Worm (Caenorhabditis elegans): ENCODE data around the gene ugt-10.

Gene ugt-10

DNA sequence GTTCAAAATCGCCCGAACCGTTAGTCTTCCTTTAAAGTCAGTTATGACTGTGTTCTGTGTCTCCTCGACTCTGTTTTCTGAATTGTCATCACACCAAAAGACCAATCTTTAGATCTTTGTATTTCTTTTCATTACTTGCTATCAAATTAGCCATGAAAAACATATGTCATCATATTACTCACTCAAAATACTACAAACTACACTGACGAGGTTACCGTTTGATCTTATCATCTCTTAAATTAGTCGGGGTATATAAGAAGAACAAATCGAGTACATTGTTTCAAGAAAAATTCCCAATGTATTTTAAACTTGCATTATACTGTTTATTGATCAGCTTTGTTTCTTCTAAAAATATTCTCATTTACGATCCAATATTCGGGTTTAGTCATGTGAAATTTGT is 8.7 kb upstream of the ugt-10 start, which contains the start of gene ugt-13 (continued):
- TF ChIP-seq nhr-102 (tag; optimal IDR thresholded peaks at IDR 0.05), result peak; percentile 33
- no peak for TF ChIP-seq ceh-32 (tag; optimal IDR thresholded peaks at IDR 0.05; ENCODE audit: poor library complexity)
- no peak for TF ChIP-seq lin-29 (GFP tag; IDR thresholded peaks at IDR 0.05)
- no peak for TF ChIP-seq ceh-82 (tag; optimal IDR thresholded peaks at IDR 0.05)
- TF ChIP-seq zip-2 (tag; optimal IDR thresholded peaks at IDR 0.05), result no peak
- TF ChIP-seq dmd-9 (GFP tag; IDR thresholded peaks at IDR 0.05), result no peak
- TF ChIP-seq ceh-44 (GFP tag; IDR thresholded peaks at IDR 0.05), result no peak
- TF ChIP-seq ZK337.2 (GFP tag; IDR thresholded peaks at IDR 0.05), result no peak
- peak; percentile 61 for TF ChIP-seq mep-1 (tag; optimal IDR thresholded peaks at IDR 0.05)
- no peak for TF ChIP-seq vab-7 (GFP tag; IDR thresholded peaks at IDR 0.05)

- TF ChIP-seq nhr-42 (GFP tag; IDR thresholded peaks at IDR 0.05), result no peak
- TF ChIP-seq nhr-28 (tag; optimal IDR thresholded peaks at IDR 0.05), result peak; percentile 88
- TF ChIP-seq duxl-1 (tag; optimal IDR thresholded peaks at IDR 0.05; ENCODE audit: poor library complexity), result no peak
Measured at ce11 chrV:4905953-4906352, 6.0 kb upstream of the ugt-10 start, which contains the start of gene ugt-14. ugt-14 (plus strand) TSS chrV:4906253.

ce11 chrV:4903696-4904095 is 3.8 kb upstream of the ugt-10 start, which contains the start of gene ugt-8:
ugt-8 (plus strand) TSS chrV:4903930.
- TF ChIP-seq nhr-28 (tag; optimal IDR thresholded peaks at IDR 0.05) (peak; percentile 100), mdl-1 (tag; optimal IDR thresholded peaks at IDR 0.05) (peak in 1 of 2 experiments; percentile 0), zip-2 (tag; optimal IDR thresholded peaks at IDR 0.05) (no peak)

DNA sequence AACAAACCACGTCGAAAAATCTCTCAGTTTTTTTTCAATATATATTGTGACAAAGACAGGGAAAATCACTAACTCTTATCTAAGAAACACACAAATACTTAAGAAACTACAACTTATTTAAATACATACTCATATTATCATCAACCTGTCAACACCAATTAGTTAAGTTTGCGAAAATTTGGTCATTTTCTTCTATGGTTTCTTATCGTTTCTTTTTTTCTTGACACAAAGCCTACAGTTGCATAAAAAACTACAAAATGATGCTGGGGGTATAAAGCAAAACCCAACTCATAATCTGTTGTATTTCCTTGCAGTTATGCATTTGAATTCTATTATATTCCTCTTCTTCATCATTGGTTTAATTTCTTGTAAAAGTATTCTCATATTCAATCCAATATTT is 1.2 kb upstream of the ugt-10 start, which contains the start of gene ugt-67:
Gene ugt-67 (plus strand): TSS at position 301 of the 400 bp plus-strand sequence.
- TF ChIP-seq tra-1 (GFP tag; IDR thresholded peaks at IDR 0.05), result no peak
- TF ChIP-seq nhr-28 (tag; optimal IDR thresholded peaks at IDR 0.05), result peak; percentile 7

DNA sequence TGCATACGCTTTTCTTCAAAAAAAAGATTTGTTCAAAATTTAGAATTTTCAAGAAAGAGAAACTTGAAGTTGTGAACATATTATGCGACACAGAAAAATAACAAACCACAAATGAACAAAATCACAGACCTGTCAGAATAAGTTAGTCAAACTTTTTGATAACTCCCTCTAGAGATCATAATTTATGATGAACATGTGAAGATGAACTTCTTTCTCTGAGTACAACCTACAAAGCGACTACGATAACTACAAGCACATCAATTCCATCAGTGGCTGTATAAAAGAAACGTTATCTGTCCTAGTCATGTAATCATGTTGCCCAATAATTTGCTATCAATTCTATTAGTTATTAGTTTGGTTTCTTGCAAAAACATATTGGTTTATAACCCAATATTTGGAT is 4.2 kb downstream of the ugt-10 start, which contains the start of gene ugt-9:
Gene ugt-9 (plus strand): TSS at position 305 of the 400 bp plus-strand sequence.
- TF ChIP-seq daf-16 (GFP tag; optimal IDR thresholded peaks at IDR 0.05), result no peak
- peak; percentile 17 for TF ChIP-seq daf-16 (tag; optimal IDR thresholded peaks at IDR 0.05)
- TF ChIP-seq ZK546.5 (tag; optimal IDR thresholded peaks at IDR 0.05), result no peak
- TF ChIP-seq nhr-77 (tag; optimal IDR thresholded peaks at IDR 0.05), result peak; percentile 53
- TF ChIP-seq lin-15B (tag; optimal IDR thresholded peaks at IDR 0.05), result no peak
- peak in 1 of 2 experiments; percentile 84 for TF ChIP-seq unc-62 (GFP tag; optimal IDR thresholded peaks at IDR 0.05 in 1 of 2)
- TF ChIP-seq unc-62 (tag; optimal IDR thresholded peaks at IDR 0.05), result no peak
- peak; percentile 99 for TF ChIP-seq nhr-28 (tag; optimal IDR thresholded peaks at IDR 0.05)

ce11 chrV:4894971-4895370 is 4.9 kb downstream of the ugt-10 start, which contains the start of gene ugt-11:
ugt-11 (minus strand) TSS chrV:4895071.
- TF ChIP-seq aha-1 (tag), result peak; percentile 21
- TF ChIP-seq fos-1 (tag; optimal IDR thresholded peaks at IDR 0.05), result no peak

DNA sequence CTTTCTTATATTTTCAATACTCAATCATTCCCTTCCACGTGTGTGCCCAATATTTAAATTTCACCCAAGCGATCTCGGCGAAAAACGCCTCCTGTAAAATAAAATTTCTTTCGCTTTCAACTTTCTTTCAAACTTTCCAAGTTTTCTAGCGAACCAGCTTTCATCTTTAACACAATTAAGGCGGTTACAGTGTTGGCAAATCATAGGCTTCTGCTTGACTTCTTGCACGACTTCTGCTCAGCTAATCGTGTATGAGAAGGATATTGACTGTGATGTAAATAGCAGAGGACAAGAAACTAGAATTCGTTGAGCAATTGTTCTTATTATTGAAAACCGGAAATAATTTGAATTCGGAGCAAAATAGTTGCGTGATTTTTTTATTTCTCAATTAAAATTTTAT is 8.6 kb downstream of the ugt-10 start:
- TF ChIP-seq fkh-10 (GFP tag; optimal IDR thresholded peaks at IDR 0.05), result no peak
- TF ChIP-seq lin-38 (GFP tag; IDR thresholded peaks at IDR 0.05), result peak; percentile 60
- TF ChIP-seq unc-130 (GFP tag; optimal IDR thresholded peaks at IDR 0.05), result peak; percentile 26
- peak; percentile 30 for TF ChIP-seq F49E8.2 (tag; optimal IDR thresholded peaks at IDR 0.05; ENCODE audit: borderline replicate concordance)
- TF ChIP-seq egl-27 (tag; optimal IDR thresholded peaks at IDR 0.05), result no peak
